Fruit fly (Drosophila melanogaster) whole organism, embryonic: ENCODE data around the gene Ret.

ENCODE experiments used
- Awh ChIP-seq: fragments of 200-800 bp; sonication (Bioruptor generic); IDR thresholded peaks from 2 replicates; pipeline ENCODE4, ENCODE4 v1.3.6; 2022; ENCODE audit warnings: missing biosample characterization, missing genetic modification characterization
- BEAF-32 ChIP-seq: fragments of 200-800 bp; sonication (Bioruptor generic); optimal IDR thresholded peaks from 3 replicates; lab custom pipeline; 2017; ENCODE audit warnings: missing biosample characterization, missing genetic modification characterization, mild to moderate bottlenecking, moderate library complexity, missing genetic modification reagents
- Bdp1 ChIP-seq: fragments of 200-800 bp; sonication (Bioruptor generic); optimal IDR thresholded peaks from 3 replicates; lab custom pipeline; 2016; ENCODE audit warnings: missing biosample characterization, missing genetic modification characterization
- Blimp-1 ChIP-seq: fragments of 200-800 bp; sonication (Bioruptor generic); optimal IDR thresholded peaks from 3 replicates; lab custom pipeline; 2018; ENCODE audit warnings: missing biosample characterization, missing genetic modification characterization, mild to moderate bottlenecking, moderate library complexity, missing genetic modification reagents
- CG10209 ChIP-seq: fragments of 200-800 bp; sonication (Bioruptor generic); optimal IDR thresholded peaks from 3 replicates; lab custom pipeline; 2017; ENCODE audit warnings: missing biosample characterization, mild to moderate bottlenecking, missing genetic modification characterization, missing genetic modification reagents
- CG10543 ChIP-seq: fragments of 200-800 bp; sonication (Bioruptor generic); optimal IDR thresholded peaks from 3 replicates; lab custom pipeline; 2017; ENCODE audit warnings: missing biosample characterization, mild to moderate bottlenecking, missing genetic modification characterization, moderate library complexity
- CG10979 ChIP-seq: fragments of 200-800 bp; sonication (Bioruptor generic); optimal IDR thresholded peaks from 2 replicates; lab custom pipeline; 2018; ENCODE audit warnings: missing biosample characterization, mild to moderate bottlenecking, missing genetic modification characterization, moderate library complexity
- CG11093 ChIP-seq: fragments of 200-800 bp; sonication (Bioruptor generic); IDR thresholded peaks from 3 replicates; pipeline ENCODE4 v1.3.6; 2022; ENCODE audit warnings: missing biosample characterization, missing genetic modification characterization
- CG11247 ChIP-seq: fragments of 200-800 bp; sonication (Bioruptor generic); IDR thresholded peaks from 2 replicates; pipeline ENCODE4 v1.3.6; 2022; ENCODE audit warnings: missing biosample characterization, missing genetic modification characterization
- CG11398 ChIP-seq: fragments of 200-800 bp; sonication (Bioruptor generic); optimal IDR thresholded peaks from 2 replicates; lab custom pipeline; 2016; ENCODE audit warnings: missing biosample characterization, missing genetic modification characterization
- CG11504 ChIP-seq: fragments of 200-800 bp; sonication (Bioruptor generic); optimal IDR thresholded peaks from 3 replicates; lab custom pipeline; 2019; ENCODE audit warnings: missing biosample characterization, mild to moderate bottlenecking, missing genetic modification characterization, moderate library complexity
- CG12744 ChIP-seq: fragments of 200-800 bp; sonication (Bioruptor generic); optimal IDR thresholded peaks from 2 replicates; lab custom pipeline; 2016; ENCODE audit warnings: missing biosample characterization, missing genetic modification characterization
- CG12769 ChIP-seq: fragments of 200-800 bp; sonication (Bioruptor generic); optimal IDR thresholded peaks from 2 replicates; lab custom pipeline; 2019; ENCODE audit warnings: missing biosample characterization, mild to moderate bottlenecking, missing genetic modification characterization, moderate library complexity
- CG13287 ChIP-seq: fragments of 200-800 bp; sonication (Bioruptor generic); IDR thresholded peaks from 2 replicates; pipeline ENCODE4 v1.3.6; 2022; ENCODE audit warnings: missing biosample characterization, missing genetic modification characterization; ENCODE audit not compliant: partially characterized antibody
- CG13775 ChIP-seq: fragments of 200-800 bp; sonication (Bioruptor generic); optimal IDR thresholded peaks from 3 replicates; lab custom pipeline; 2017; ENCODE audit warnings: missing biosample characterization, mild to moderate bottlenecking, missing genetic modification characterization
- CG15011 ChIP-seq: fragments of 200-800 bp; sonication (Bioruptor generic); optimal IDR thresholded peaks from 3 replicates; lab custom pipeline; 2018; ENCODE audit warnings: missing biosample characterization, mild to moderate bottlenecking, missing genetic modification characterization
- CG15514 ChIP-seq: fragments of 200-800 bp; sonication (Bioruptor generic); optimal IDR thresholded peaks from 3 replicates; lab custom pipeline; 2017; ENCODE audit warnings: missing biosample characterization, missing genetic modification characterization, mild to moderate bottlenecking, moderate library complexity, missing genetic modification reagents
- CG1603 ChIP-seq: fragments of 200-800 bp; sonication (Bioruptor generic); optimal IDR thresholded peaks from 2 replicates; lab custom pipeline; 2019; ENCODE audit warnings: missing biosample characterization, mild to moderate bottlenecking, missing genetic modification characterization, moderate library complexity
- CG17186 ChIP-seq: fragments of 200-800 bp; sonication (Bioruptor generic); optimal IDR thresholded peaks from 3 replicates; lab custom pipeline; 2017; ENCODE audit warnings: missing biosample characterization, missing genetic modification reagents, missing genetic modification characterization
- CG17328 ChIP-seq: fragments of 200-800 bp; sonication (Bioruptor generic); IDR thresholded peaks from 2 replicates; pipeline ENCODE4 v1.3.6; 2022; ENCODE audit warnings: missing biosample characterization, missing genetic modification characterization
- CG2712 ChIP-seq: fragments of 200-800 bp; optimal IDR thresholded peaks from 3 replicates; lab custom pipeline; 2019; ENCODE audit warnings: missing biosample characterization, mild to moderate bottlenecking, missing genetic modification characterization, moderate library complexity
- CG32532 ChIP-seq: fragments of 200-800 bp; sonication (Bioruptor generic); IDR thresholded peaks from 2 replicates; pipeline ENCODE4 v1.3.6; 2022; ENCODE audit warnings: missing biosample characterization, missing genetic modification characterization
- CG6683 ChIP-seq: fragments of 200-800 bp; sonication (Bioruptor generic); optimal IDR thresholded peaks from 2 replicates; lab custom pipeline; 2017; ENCODE audit warnings: missing biosample characterization, mild to moderate bottlenecking, missing genetic modification characterization, missing genetic modification reagents
- CG6765 ChIP-seq: fragments of 200-800 bp; sonication (Bioruptor generic); optimal IDR thresholded peaks from 3 replicates; lab custom pipeline; 2017; ENCODE audit warnings: missing biosample characterization, mild to moderate bottlenecking, missing genetic modification characterization
- CG6791 ChIP-seq: fragments of 200-800 bp; sonication (Bioruptor generic); IDR thresholded peaks from 3 replicates; pipeline ENCODE4 v1.3.6; 2022; ENCODE audit warnings: missing biosample characterization, missing genetic modification characterization; ENCODE audit not compliant: partially characterized antibody
- CG8359 ChIP-seq: fragments of 200-800 bp; sonication (Bioruptor generic); optimal IDR thresholded peaks from 2 replicates; lab custom pipeline; 2017; ENCODE audit warnings: missing biosample characterization, mild to moderate bottlenecking, missing genetic modification characterization, borderline replicate concordance
- E2f2 ChIP-seq: fragments of 200-800 bp; sonication (Bioruptor generic); IDR thresholded peaks from 2 replicates; pipeline ENCODE4 v1.3.6; 2022; ENCODE audit warnings: missing biosample characterization, missing genetic modification characterization
- Fer3 ChIP-seq: fragments of 200-800 bp; sonication (Bioruptor generic); optimal IDR thresholded peaks from 2 replicates; lab custom pipeline; 2018; ENCODE audit warnings: missing biosample characterization, mild to moderate bottlenecking, missing genetic modification characterization, moderate library complexity
- GATAe ChIP-seq: fragments of 200-800 bp; sonication (Bioruptor generic); conservative IDR thresholded peaks from 2 replicates; pipeline ENCODE4 v1.3.6; 2022; ENCODE audit warnings: missing biosample characterization, missing genetic modification characterization
- HLHmδ ChIP-seq: fragments of 200-800 bp; sonication (Bioruptor generic); optimal IDR thresholded peaks from 2 replicates; lab custom pipeline; 2018; ENCODE audit warnings: missing biosample characterization, mild to moderate bottlenecking, missing genetic modification characterization, moderate library complexity
- Hsf ChIP-seq: fragments of 200-800 bp; sonication (Bioruptor generic); optimal IDR thresholded peaks from 3 replicates; lab custom pipeline; 2016; ENCODE audit warnings: missing biosample characterization, missing genetic modification characterization
- Pdp1 ChIP-seq, 2 experiments: fragments of 200-800 bp; sonication (Bioruptor generic); optimal IDR thresholded peaks; 3 replicates each; lab custom pipeline; 2016; ENCODE audit warnings: missing biosample characterization in 2 of 2, missing genetic modification characterization in 2 of 2, mild to moderate bottlenecking in 1 of 2, moderate library complexity in 1 of 2
- Ravus ChIP-seq: fragments of 200-800 bp; sonication (Bioruptor generic); IDR thresholded peaks from 2 replicates; pipeline ENCODE4 v1.3.6; 2022; ENCODE audit warnings: missing biosample characterization, missing genetic modification characterization
- Trl ChIP-seq, 3 experiments: fragments of >200 bp in 2 of 3; fragments of 200-800 bp in 1 of 3; sonication (Bioruptor generic) in 1 of 3; optimal IDR thresholded peaks; 2 replicates in 1 of 3; 3 replicates in 2 of 3; lab custom pipeline; 2016 to 2017; ENCODE audit warnings: missing biosample characterization in 1 of 3, missing genetic modification characterization in 1 of 3
- az2 ChIP-seq: fragments of 200-800 bp; sonication (Bioruptor generic); optimal IDR thresholded peaks from 3 replicates; lab custom pipeline; 2016; ENCODE audit warnings: missing biosample characterization, missing genetic modification characterization
- bowl ChIP-seq: fragments of 200-800 bp; sonication (Bioruptor generic); IDR thresholded peaks from 2 replicates; pipeline ENCODE4 v1.3.6; 2022; ENCODE audit warnings: missing biosample characterization, missing genetic modification characterization
- ci ChIP-seq: fragments of 200-800 bp; sonication (Bioruptor generic); IDR thresholded peaks from 3 replicates; pipeline ENCODE4 v1.3.6; 2022; ENCODE audit warnings: missing biosample characterization, missing genetic modification characterization
- dm ChIP-seq: fragments of 200-800 bp; sonication (Bioruptor generic); optimal IDR thresholded peaks from 3 replicates; lab custom pipeline; 2016; ENCODE audit warnings: missing biosample characterization, missing genetic modification characterization
- gem ChIP-seq: fragments of 200-800 bp; sonication (Bioruptor generic); optimal IDR thresholded peaks from 2 replicates; lab custom pipeline; 2019; ENCODE audit warnings: missing biosample characterization, mild to moderate bottlenecking, missing genetic modification characterization, moderate library complexity
- gt ChIP-seq: fragments of 200-800 bp; sonication (Bioruptor generic); IDR thresholded peaks from 2 replicates; pipeline ENCODE4 v1.3.6; 2022; ENCODE audit warnings: missing biosample characterization, missing genetic modification characterization
- hbn ChIP-seq: fragments of 200-800 bp; sonication (Bioruptor generic); IDR thresholded peaks from 2 replicates; pipeline ENCODE4 v1.3.6; 2022; ENCODE audit warnings: missing biosample characterization, missing genetic modification characterization; ENCODE audit not compliant: partially characterized antibody
- kah ChIP-seq: fragments of 200-800 bp; sonication (Bioruptor generic); optimal IDR thresholded peaks from 2 replicates; lab custom pipeline; 2018; ENCODE audit warnings: missing biosample characterization, mild to moderate bottlenecking, missing genetic modification characterization
- knrl ChIP-seq: fragments of 200-800 bp; sonication (Bioruptor generic); IDR thresholded peaks from 3 replicates; pipeline ENCODE4 v1.3.6; 2022; ENCODE audit warnings: missing biosample characterization, missing genetic modification characterization; ENCODE audit not compliant: partially characterized antibody
- maf-S ChIP-seq: fragments of 200-800 bp; sonication (Bioruptor generic); optimal IDR thresholded peaks from 2 replicates; lab custom pipeline; 2016; ENCODE audit warnings: missing biosample characterization, missing genetic modification characterization
- nmo ChIP-seq: fragments of 200-800 bp; sonication (Bioruptor generic); optimal IDR thresholded peaks from 2 replicates; lab custom pipeline; 2018; ENCODE audit warnings: missing biosample characterization, mild to moderate bottlenecking, missing genetic modification characterization, moderate library complexity
- nom ChIP-seq: fragments of 200-800 bp; sonication (Bioruptor generic); optimal IDR thresholded peaks from 2 replicates; lab custom pipeline; 2017; ENCODE audit warnings: missing biosample characterization, missing genetic modification characterization, mild to moderate bottlenecking, moderate library complexity, missing genetic modification reagents
- onecut ChIP-seq: fragments of 200-800 bp; sonication (Bioruptor generic); IDR thresholded peaks from 2 replicates; pipeline ENCODE4 v1.3.6; 2022; ENCODE audit warnings: missing biosample characterization, missing genetic modification characterization
- pfk ChIP-seq: fragments of 200-800 bp; sonication (Bioruptor generic); optimal IDR thresholded peaks from 2 replicates; lab custom pipeline; 2018; ENCODE audit warnings: missing biosample characterization, mild to moderate bottlenecking, missing genetic modification characterization, moderate library complexity
- sna ChIP-seq: fragments of 200-800 bp; sonication (Bioruptor generic); IDR thresholded peaks from 2 replicates; pipeline ENCODE4 v1.3.6; 2022; ENCODE audit warnings: missing biosample characterization, missing genetic modification characterization; ENCODE audit not compliant: partially characterized antibody

The Ret gene

dm6 chr2L:21153844-21154243 lies 44.7 kb downstream of the Ret start (continued):
- TF ChIP-seq onecut (GFP tag; lab: Robert Waterston, UW) = no peak
- peak; percentile 62 for TF ChIP-seq CG13287 (GFP tag; lab: Robert Waterston, UW)
- TF ChIP-seq CG12744 (GFP tag; lab: Kevin White, UChicago) = no peak
- no peak for TF ChIP-seq gem (tag; lab: Kevin White, UChicago)
- peak; percentile 27 for TF ChIP-seq CG10979 (tag; lab: Kevin White, UChicago)
- no peak for TF ChIP-seq Blimp-1
- TF ChIP-seq Ravus (GFP tag; lab: Robert Waterston, UW) = no peak
- TF ChIP-seq CG10543 = no peak
- no peak for TF ChIP-seq CG6765 (GFP tag; lab: Kevin White, UChicago)
- TF ChIP-seq CG6683 (GFP tag; lab: Kevin White, UChicago) = no peak
- TF ChIP-seq bowl (GFP tag; lab: Robert Waterston, UW) = no peak
- no peak for TF ChIP-seq CG17186 (GFP tag; lab: Kevin White, UChicago)
- TF ChIP-seq CG6791 = no peak
- no peak for TF ChIP-seq CG13775 (GFP tag; lab: Kevin White, UChicago)
- peak; percentile 0 for TF ChIP-seq pfk (GFP tag; lab: Kevin White, UChicago)
- no peak for TF ChIP-seq knrl (GFP tag; lab: Robert Waterston, UW)
- TF ChIP-seq CG8359 = no peak
- no peak for TF ChIP-seq dm (GFP tag; lab: Kevin White, UChicago)
- TF ChIP-seq gt = no peak
- TF ChIP-seq maf-S = no peak
- no peak for TF ChIP-seq ci
- no peak for TF ChIP-seq CG17328 (GFP tag; lab: Robert Waterston, UW)
- no peak for TF ChIP-seq kah (GFP tag; lab: Kevin White, UChicago)
- no peak for TF ChIP-seq CG11093 (GFP tag; lab: Robert Waterston, UW)
- no peak for TF ChIP-seq nom (GFP tag; lab: Kevin White, UChicago)
- TF ChIP-seq CG12769 (tag; lab: Kevin White, UChicago) = peak; percentile 14
- TF ChIP-seq CG32532 (GFP tag; lab: Robert Waterston, UW) = no peak
- TF ChIP-seq CG15514 (GFP tag; lab: Kevin White, UChicago) = peak; percentile 41
- no peak for TF ChIP-seq Bdp1 (GFP tag; lab: Kevin White, UChicago)
- peak; percentile 66 for TF ChIP-seq E2f2
- no peak for TF ChIP-seq Fer3 (tag; lab: Kevin White, UChicago)
- TF ChIP-seq az2 (GFP tag; lab: Kevin White, UChicago) = no peak
- TF ChIP-seq sna = 0 out of 2 replicates have a peak, but pooled peaks have one; percentile 16
- TF ChIP-seq CG11398 (GFP tag; lab: Kevin White, UChicago) = no peak
- TF ChIP-seq CG10209 (GFP tag; lab: Kevin White, UChicago) = no peak
- TF ChIP-seq Trl (optimal IDR thresholded peaks at IDR 0.05; lab: Kevin White, UChicago) = no peak
- TF ChIP-seq Trl (GFP tag; optimal IDR thresholded peaks at IDR 0.05; lab: Kevin White, UChicago) = no peak
- TF ChIP-seq CG11247 = no peak
- peak; percentile 29 for TF ChIP-seq BEAF-32 (GFP tag; lab: Kevin White, UChicago)
- TF ChIP-seq GATAe = no peak
- no peak for TF ChIP-seq Pdp1 (GFP tag; optimal IDR thresholded peaks at IDR 0.05; lab: Kevin White, UChicago)
- peak; percentile 43 for TF ChIP-seq CG1603 (tag; lab: Kevin White, UChicago)
- peak; percentile 23 for TF ChIP-seq nmo
- TF ChIP-seq CG15011 (GFP tag; lab: Kevin White, UChicago) = no peak
- TF ChIP-seq Hsf = no peak
- TF ChIP-seq CG11504 (tag; lab: Kevin White, UChicago) = no peak
- TF ChIP-seq Awh (GFP tag; lab: Robert Waterston, UW) = no peak
- TF ChIP-seq CG2712 (tag; lab: Kevin White, UChicago) = peak; percentile 0
- no peak for TF ChIP-seq HLHmδ (GFP tag; lab: Kevin White, UChicago)
- peak; percentile 18; the same call in 1 of the 2 replicates for TF ChIP-seq hbn (GFP tag; lab: Robert Waterston, UW)
